Fruit fly (Drosophila melanogaster) whole organism, embryonic: ENCODE results near the gene CG10710.

Experiments used
- Adf1 ChIP-seq: fragments of 200-800 bp; sonication (Bioruptor generic); IDR thresholded peaks from 2 replicates; pipeline ENCODE4 v1.3.6; 2022; ENCODE audit warnings: missing biosample characterization, missing genetic modification characterization
- CG10274 ChIP-seq: fragments of 200-800 bp; sonication (Bioruptor generic); optimal IDR thresholded peaks from 3 replicates; lab custom pipeline; 2017; ENCODE audit warnings: missing biosample characterization, mild to moderate bottlenecking, missing genetic modification characterization
- CG11093 ChIP-seq: fragments of 200-800 bp; sonication (Bioruptor generic); IDR thresholded peaks from 3 replicates; pipeline ENCODE4 v1.3.6; 2022; ENCODE audit warnings: missing biosample characterization, missing genetic modification characterization
- CG11696 ChIP-seq: fragments of 200-800 bp; sonication (Bioruptor generic); IDR thresholded peaks from 2 replicates; pipeline ENCODE4 v1.3.6; 2022; ENCODE audit warnings: missing biosample characterization, missing genetic modification characterization
- CG12219 ChIP-seq: fragments of 200-800 bp; sonication (Bioruptor generic); optimal IDR thresholded peaks from 3 replicates; lab custom pipeline; 2018; ENCODE audit warnings: missing biosample characterization, mild to moderate bottlenecking, missing genetic modification characterization
- CG12236 ChIP-seq: fragments of 200-800 bp; sonication (Bioruptor generic); optimal IDR thresholded peaks from 2 replicates; lab custom pipeline; 2016; ENCODE audit warnings: missing biosample characterization, missing genetic modification characterization
- CG1233 ChIP-seq: fragments of 200-800 bp; sonication (Bioruptor generic); optimal IDR thresholded peaks from 4 replicates; lab custom pipeline; 2018; ENCODE audit warnings: missing biosample characterization, mild to moderate bottlenecking, missing genetic modification characterization
- CG13287 ChIP-seq: fragments of 200-800 bp; sonication (Bioruptor generic); IDR thresholded peaks from 2 replicates; pipeline ENCODE4 v1.3.6; 2022; ENCODE audit warnings: missing biosample characterization, missing genetic modification characterization; ENCODE audit not compliant: partially characterized antibody
- CG15601 ChIP-seq: fragments of 200-800 bp; sonication (Bioruptor generic); optimal IDR thresholded peaks from 3 replicates; lab custom pipeline; 2019; ENCODE audit warnings: missing biosample characterization, mild to moderate bottlenecking, missing genetic modification characterization, moderate library complexity
- CG16779 ChIP-seq: fragments of 200-800 bp; sonication (Bioruptor generic); IDR thresholded peaks from 2 replicates; pipeline ENCODE4 v1.3.6; 2022; ENCODE audit warnings: missing biosample characterization, missing genetic modification characterization
- CG17829 ChIP-seq: fragments of 200-800 bp; optimal IDR thresholded peaks from 2 replicates; lab custom pipeline; 2019; ENCODE audit warnings: missing biosample characterization, mild to moderate bottlenecking, missing genetic modification characterization, moderate library complexity
- CG18476 ChIP-seq: fragments of 200-800 bp; sonication (Bioruptor generic); optimal IDR thresholded peaks from 2 replicates; lab custom pipeline; 2016; ENCODE audit warnings: missing biosample characterization, mild to moderate bottlenecking, missing genetic modification characterization
- CG2120 ChIP-seq: fragments of 200-800 bp; sonication (Bioruptor generic); optimal IDR thresholded peaks from 3 replicates; lab custom pipeline; 2016; ENCODE audit warnings: missing biosample characterization, missing genetic modification characterization
- CG2889 ChIP-seq: fragments of 200-800 bp; sonication (Bioruptor generic); IDR thresholded peaks from 3 replicates; pipeline ENCODE4 v1.3.6; 2022; ENCODE audit warnings: missing biosample characterization, missing genetic modification characterization
- CG31365 ChIP-seq: fragments of 200-800 bp; sonication (Bioruptor generic); optimal IDR thresholded peaks from 2 replicates; lab custom pipeline; 2018; ENCODE audit warnings: missing biosample characterization, mild to moderate bottlenecking, missing genetic modification characterization
- CG3847 ChIP-seq: fragments of 200-800 bp; sonication (Bioruptor generic); IDR thresholded peaks from 2 replicates; pipeline ENCODE4 v1.3.6; 2022; ENCODE audit warnings: missing biosample characterization, missing genetic modification characterization
- CG4707 ChIP-seq: fragments of 200-800 bp; sonication (Bioruptor generic); optimal IDR thresholded peaks from 2 replicates; lab custom pipeline; 2018; ENCODE audit warnings: missing biosample characterization, mild to moderate bottlenecking, missing genetic modification characterization, moderate library complexity
- CG4730 ChIP-seq: fragments of 200-800 bp; sonication (Bioruptor generic); IDR thresholded peaks from 2 replicates; pipeline ENCODE4 v1.3.6; 2022; ENCODE audit warnings: missing biosample characterization, missing genetic modification characterization
- CG6175 ChIP-seq: fragments of 200-800 bp; sonication (Bioruptor generic); IDR thresholded peaks from 3 replicates; pipeline ENCODE4 v1.3.6; 2022; ENCODE audit warnings: missing biosample characterization, missing genetic modification characterization
- CG6254 ChIP-seq: fragments of 200-800 bp; sonication (Bioruptor generic); optimal IDR thresholded peaks from 3 replicates; lab custom pipeline; 2017; ENCODE audit warnings: mild to moderate bottlenecking, missing biosample characterization, missing genetic modification reagents, missing genetic modification characterization
- CG7372 ChIP-seq: fragments of 200-800 bp; sonication (Bioruptor generic); IDR thresholded peaks from 2 replicates; pipeline ENCODE4 v1.3.6; 2022; ENCODE audit warnings: missing biosample characterization, missing genetic modification characterization
- CG9876 ChIP-seq: fragments of 200-800 bp; sonication (Bioruptor generic); optimal IDR thresholded peaks from 2 replicates; lab custom pipeline; 2016; ENCODE audit warnings: missing biosample characterization, missing genetic modification characterization
- D19A ChIP-seq: fragments of 200-800 bp; optimal IDR thresholded peaks from 3 replicates; lab custom pipeline; 2019; ENCODE audit warnings: missing biosample characterization, mild to moderate bottlenecking, missing genetic modification characterization, moderate library complexity
- Dip2 ChIP-seq: fragments of 200-800 bp; sonication (Bioruptor generic); IDR thresholded peaks from 2 replicates; pipeline ENCODE4 v1.3.6; 2022; ENCODE audit warnings: missing biosample characterization, missing genetic modification characterization
- GATAe ChIP-seq: fragments of 200-800 bp; sonication (Bioruptor generic); conservative IDR thresholded peaks from 2 replicates; pipeline ENCODE4 v1.3.6; 2022; ENCODE audit warnings: missing biosample characterization, missing genetic modification characterization
- H15 ChIP-seq: fragments of 200-800 bp; sonication (Bioruptor generic); IDR thresholded peaks from 3 replicates; pipeline ENCODE4 v1.3.6; 2022; ENCODE audit warnings: missing biosample characterization, missing genetic modification characterization
- HLH54F ChIP-seq: fragments of 200-800 bp; sonication (Bioruptor generic); optimal IDR thresholded peaks from 3 replicates; lab custom pipeline; 2016; ENCODE audit warnings: missing biosample characterization, missing genetic modification characterization
- Jarid2 ChIP-seq: fragments of 200-800 bp; sonication (Bioruptor generic); optimal IDR thresholded peaks from 3 replicates; lab custom pipeline; 2017; ENCODE audit warnings: mild to moderate bottlenecking, missing biosample characterization, missing genetic modification reagents, missing genetic modification characterization
- Lpt ChIP-seq: fragments of >200 bp; optimal IDR thresholded peaks from 2 replicates; lab custom pipeline; 2018; ENCODE audit warnings: missing biosample characterization, missing genetic modification characterization
- aop ChIP-seq: fragments of 200-800 bp; sonication (Bioruptor generic); IDR thresholded peaks from 2 replicates; pipeline ENCODE4 v1.3.6; 2022; ENCODE audit warnings: missing biosample characterization, missing genetic modification characterization
- bab2 ChIP-seq: fragments of 200-800 bp; sonication (Bioruptor generic); optimal IDR thresholded peaks from 2 replicates; lab custom pipeline; 2016; ENCODE audit warnings: missing biosample characterization, missing genetic modification characterization
- cato ChIP-seq: fragments of 200-800 bp; sonication (Bioruptor generic); optimal IDR thresholded peaks from 2 replicates; lab custom pipeline; 2016; ENCODE audit warnings: missing biosample characterization, missing genetic modification characterization, borderline replicate concordance
- cg ChIP-seq: fragments of 200-800 bp; sonication (Bioruptor generic); optimal IDR thresholded peaks from 3 replicates; lab custom pipeline; 2019; ENCODE audit warnings: missing biosample characterization, mild to moderate bottlenecking, missing genetic modification characterization, moderate library complexity
- ci ChIP-seq: fragments of 200-800 bp; sonication (Bioruptor generic); IDR thresholded peaks from 3 replicates; pipeline ENCODE4 v1.3.6; 2022; ENCODE audit warnings: missing biosample characterization, missing genetic modification characterization
- da ChIP-seq: fragments of 200-800 bp; sonication (Bioruptor generic); optimal IDR thresholded peaks from 2 replicates; lab custom pipeline; 2016; ENCODE audit warnings: missing biosample characterization, missing genetic modification characterization
- dimm ChIP-seq: fragments of 200-800 bp; sonication (Bioruptor generic); IDR thresholded peaks from 2 replicates; pipeline ENCODE4 v1.3.6; 2022; ENCODE audit warnings: missing biosample characterization, missing genetic modification characterization
- ems ChIP-seq: fragments of 200-800 bp; sonication (Bioruptor generic); optimal IDR thresholded peaks from 3 replicates; lab custom pipeline; 2016; ENCODE audit warnings: missing biosample characterization, missing genetic modification characterization
- en ChIP-seq: fragments of 200-800 bp; sonication (Bioruptor generic); optimal IDR thresholded peaks from 2 replicates; lab custom pipeline; 2016; ENCODE audit warnings: missing biosample characterization, missing genetic modification characterization
- eve ChIP-seq, 2 experiments: fragments of >200 bp; optimal IDR thresholded peaks; 2 replicates each; lab custom pipeline; 2017; ENCODE audit warnings: missing biosample characterization in 2 of 2, missing genetic modification characterization in 2 of 2
- ham ChIP-seq: fragments of 200-800 bp; sonication (Bioruptor generic); IDR thresholded peaks from 2 replicates; pipeline ENCODE4 v1.3.6; 2022; ENCODE audit warnings: missing biosample characterization, missing genetic modification characterization
- kah ChIP-seq: fragments of 200-800 bp; sonication (Bioruptor generic); optimal IDR thresholded peaks from 2 replicates; lab custom pipeline; 2018; ENCODE audit warnings: missing biosample characterization, mild to moderate bottlenecking, missing genetic modification characterization
- lbe ChIP-seq: fragments of 200-800 bp; sonication (Bioruptor generic); optimal IDR thresholded peaks from 2 replicates; lab custom pipeline; 2016; ENCODE audit warnings: missing biosample characterization, mild to moderate bottlenecking, missing genetic modification characterization
- nerfin-2 ChIP-seq: fragments of 200-800 bp; sonication (Bioruptor generic); IDR thresholded peaks from 2 replicates; pipeline ENCODE4 v1.3.6; 2022; ENCODE audit warnings: missing biosample characterization, missing genetic modification characterization; ENCODE audit not compliant: partially characterized antibody
- otp ChIP-seq: fragments of 200-800 bp; sonication (Bioruptor generic); IDR thresholded peaks from 3 replicates; pipeline ENCODE4, ENCODE4 v1.3.6; 2022; ENCODE audit warnings: missing biosample characterization, missing genetic modification characterization
- pita ChIP-seq: fragments of 200-800 bp; sonication (Bioruptor generic); optimal IDR thresholded peaks from 2 replicates; lab custom pipeline; 2017; ENCODE audit warnings: missing biosample characterization, mild to moderate bottlenecking, missing genetic modification characterization
- pnt ChIP-seq: fragments of 200-800 bp; sonication (Bioruptor generic); optimal IDR thresholded peaks from 3 replicates; lab custom pipeline; 2016; ENCODE audit warnings: missing biosample characterization, missing genetic modification characterization
- row ChIP-seq: fragments of 200-800 bp; sonication (Bioruptor generic); IDR thresholded peaks from 3 replicates; pipeline ENCODE4 v1.3.6; 2022; ENCODE audit warnings: missing biosample characterization, missing genetic modification characterization
- run ChIP-seq: fragments of 200-800 bp; sonication (Bioruptor generic); optimal IDR thresholded peaks from 3 replicates; lab custom pipeline; 2018; ENCODE audit warnings: missing biosample characterization, mild to moderate bottlenecking, missing genetic modification characterization
- slou ChIP-seq: fragments of 200-800 bp; sonication (Bioruptor generic); optimal IDR thresholded peaks from 3 replicates; lab custom pipeline; 2016; ENCODE audit warnings: missing biosample characterization, missing genetic modification characterization
- sna ChIP-seq: fragments of 200-800 bp; sonication (Bioruptor generic); IDR thresholded peaks from 2 replicates; pipeline ENCODE4 v1.3.6; 2022; ENCODE audit warnings: missing biosample characterization, missing genetic modification characterization; ENCODE audit not compliant: partially characterized antibody
- z ChIP-seq: fragments of 200-800 bp; sonication (Bioruptor generic); IDR thresholded peaks from 3 replicates; pipeline ENCODE4 v1.3.6; 2022; ENCODE audit warnings: missing biosample characterization, missing genetic modification characterization
- zfh1 ChIP-seq: fragments of 200-800 bp; sonication (Bioruptor generic); IDR thresholded peaks from 3 replicates; pipeline ENCODE4 v1.3.6; 2022; ENCODE audit warnings: missing biosample characterization, missing genetic modification characterization

The CG10710 gene

dm6 chr3L:13494363-13495015 is 24.9 kb downstream of the CG10710 start (continued):
- no peak for TF ChIP-seq CG6254 (GFP tag; lab: Kevin White, UChicago)
- no peak for TF ChIP-seq CG11093 (GFP tag; lab: Robert Waterston, UW)
- TF ChIP-seq z (GFP tag; lab: Robert Waterston, UW): no peak
- peak; percentile 77 for TF ChIP-seq Jarid2 (GFP tag; lab: Kevin White, UChicago)
- no peak for TF ChIP-seq row (GFP tag; lab: Robert Waterston, UW)
- no peak for TF ChIP-seq cg (GFP tag; lab: Kevin White, UChicago)
- TF ChIP-seq CG7372 (GFP tag; lab: Robert Waterston, UW): no peak
- no peak for TF ChIP-seq D19A (tag; lab: Kevin White, UChicago)
- TF ChIP-seq ham (GFP tag; lab: Robert Waterston, UW): no peak
- TF ChIP-seq CG4707 (GFP tag; lab: Kevin White, UChicago): no peak
- TF ChIP-seq dimm (GFP tag; lab: Robert Waterston, UW): no peak
- no peak for TF ChIP-seq CG31365 (tag; lab: Kevin White, UChicago)
- TF ChIP-seq otp (GFP tag; lab: Robert Waterston, UW): no peak
- TF ChIP-seq CG13287 (GFP tag; lab: Robert Waterston, UW): no peak
- TF ChIP-seq ems (GFP tag; lab: Kevin White, UChicago): no peak
- no peak for TF ChIP-seq CG3847 (GFP tag; lab: Robert Waterston, UW)
- TF ChIP-seq CG4730: no peak
- TF ChIP-seq Dip2 (GFP tag; lab: Robert Waterston, UW): no peak
- no peak for TF ChIP-seq cato (GFP tag; lab: Kevin White, UChicago)
- TF ChIP-seq Adf1 (GFP tag; lab: Robert Waterston, UW): peak; percentile 25; the same call in 1 of the 2 replicates
- TF ChIP-seq sna: no peak
- no peak for TF ChIP-seq CG17829 (tag; lab: Kevin White, UChicago)
- no peak for TF ChIP-seq Lpt (GFP tag; lab: Kevin White, UChicago)
- TF ChIP-seq eve (GFP tag; optimal IDR thresholded peaks at IDR 0.05; lab: Kevin White, UChicago): no peak
- TF ChIP-seq nerfin-2 (GFP tag; lab: Robert Waterston, UW): no peak
- TF ChIP-seq CG6175 (GFP tag; lab: Robert Waterston, UW): peak; percentile 94
- no peak for TF ChIP-seq en (GFP tag; lab: Kevin White, UChicago)
- no peak for TF ChIP-seq run (tag; lab: Kevin White, UChicago)
- no peak for TF ChIP-seq CG10274 (GFP tag; lab: Kevin White, UChicago)
- no peak for TF ChIP-seq GATAe
- TF ChIP-seq CG12219 (GFP tag; lab: Kevin White, UChicago): no peak
- no peak for TF ChIP-seq slou
- peak; percentile 30 for TF ChIP-seq lbe
- TF ChIP-seq H15 (GFP tag; lab: Robert Waterston, UW): no peak
- peak; percentile 45; the same call in 2 of the 3 replicates for TF ChIP-seq ci (GFP tag; lab: Robert Waterston, UW)
- no peak for TF ChIP-seq pita (GFP tag; lab: Kevin White, UChicago)
- no peak for TF ChIP-seq aop (GFP tag; lab: Robert Waterston, UW)
- no peak for TF ChIP-seq CG1233
- no peak for TF ChIP-seq CG18476 (GFP tag; lab: Kevin White, UChicago)
- no peak for TF ChIP-seq CG2889 (GFP tag; lab: Robert Waterston, UW)
- TF ChIP-seq da (GFP tag; lab: Kevin White, UChicago): no peak
- no peak for TF ChIP-seq zfh1 (GFP tag; lab: Robert Waterston, UW)
- TF ChIP-seq pnt (GFP tag; lab: Kevin White, UChicago): no peak
- TF ChIP-seq CG12236 (GFP tag; lab: Kevin White, UChicago): no peak
- no peak for TF ChIP-seq CG9876 (GFP tag; lab: Kevin White, UChicago)
- TF ChIP-seq CG15601: no peak
- no peak for TF ChIP-seq HLH54F (GFP tag; lab: Kevin White, UChicago)
- no peak for TF ChIP-seq kah (GFP tag; lab: Kevin White, UChicago)
- no peak for TF ChIP-seq bab2 (GFP tag; lab: Kevin White, UChicago)
- TF ChIP-seq CG2120 (GFP tag; lab: Kevin White, UChicago): peak; percentile 6
- TF ChIP-seq CG16779: no peak
- TF ChIP-seq CG11696 (GFP tag; lab: Robert Waterston, UW): 0 out of 2 replicates have a peak, but pooled peaks have one; percentile 14
